Fruit fly (Drosophila melanogaster) S2 (cell line): ENCODE results near the gene Arl4.

Experiments
- CG8478 ChIP-seq: fragments of >200 bp; optimal IDR thresholded peaks from 2 replicates; lab custom pipeline; 2018
- CTCF ChIP-seq, 2 experiments: fragments of >200 bp; optimal IDR thresholded peaks; 2 replicates each; lab custom pipeline; 2018

Arl4 gene

dm6 chr4:179062-179919, at the start of gene Arl4:
Arl4 (minus strand) TSS chr4:179389.
- TF ChIP-seq CG8478 (lab: Kevin White, UChicago) (no peak), CTCF (optimal IDR thresholded peaks at IDR 0.05; lab: Kevin White, UChicago) (peak in 1 of 2 experiments; percentile 4)

- no peak for TF ChIP-seq CG8478 (lab: Kevin White, UChicago)
- TF ChIP-seq CTCF (optimal IDR thresholded peaks at IDR 0.05; lab: Kevin White, UChicago): no peak
Observed at dm6 chr4:227648-228047, 48.5 kb upstream of the Arl4 start, which contains the start of the genes CG31999 and yellow-h. CG31999 (minus strand) TSS chr4:227748. yellow-h (plus strand) TSS chr4:227922.

dm6 chr4:226751-227150, 47.6 kb upstream of the Arl4 start:
- TF ChIP-seq CTCF (optimal IDR thresholded peaks at IDR 0.05; lab: Kevin White, UChicago) (no peak), CG8478 (lab: Kevin White, UChicago) (no peak)

- no peak for TF ChIP-seq CTCF (optimal IDR thresholded peaks at IDR 0.05; lab: Kevin White, UChicago)
- TF ChIP-seq CG8478 (lab: Kevin White, UChicago): no peak
Observed at dm6 chr4:225824-226223, 46.6 kb upstream of the Arl4 start.

dm6 chr4:210011-210649, 30.9 kb upstream of the Arl4 start, which contains the start of gene Crk:
Crk (plus strand) TSS chr4:210224.
- TF ChIP-seq CG8478 (lab: Kevin White, UChicago) (no peak), CTCF (optimal IDR thresholded peaks at IDR 0.05; lab: Kevin White, UChicago) (no peak)

- TF ChIP-seq CG8478 (lab: Kevin White, UChicago) (no peak), CTCF (optimal IDR thresholded peaks at IDR 0.05; lab: Kevin White, UChicago) (peak; percentile 28 to 33)
Observed at dm6 chr4:205671-206252, 26.6 kb upstream of the Arl4 start, which contains the start of gene CG31998. CG31998 (minus strand) TSS chr4:205945.

- no peak for TF ChIP-seq CTCF (optimal IDR thresholded peaks at IDR 0.05; lab: Kevin White, UChicago)
- no peak for TF ChIP-seq CG8478 (lab: Kevin White, UChicago)
Observed at dm6 chr4:193386-194334, 14.5 kb upstream of the Arl4 start, which contains the start of gene Abcd1. Abcd1 (minus strand) TSS chr4:193829.

- TF ChIP-seq CTCF (optimal IDR thresholded peaks at IDR 0.05; lab: Kevin White, UChicago) (no peak), CG8478 (lab: Kevin White, UChicago) (no peak)
Observed at dm6 chr4:192540-192939, 13.4 kb upstream of the Arl4 start.

dm6 chr4:183681-184080, 4.5 kb upstream of the Arl4 start:
- TF ChIP-seq CG8478 (lab: Kevin White, UChicago): no peak
- no peak for TF ChIP-seq CTCF (optimal IDR thresholded peaks at IDR 0.05; lab: Kevin White, UChicago)

dm6 chr4:181639-182038, 2.5 kb upstream of the Arl4 start:
- TF ChIP-seq CG8478 (lab: Kevin White, UChicago) (no peak), CTCF (optimal IDR thresholded peaks at IDR 0.05; lab: Kevin White, UChicago) (no peak)

- TF ChIP-seq CTCF (optimal IDR thresholded peaks at IDR 0.05; lab: Kevin White, UChicago) (no peak), CG8478 (lab: Kevin White, UChicago) (no peak)
Observed at dm6 chr4:180780-181179, 1.6 kb upstream of the Arl4 start.

- no peak for TF ChIP-seq CTCF (optimal IDR thresholded peaks at IDR 0.05; lab: Kevin White, UChicago)
- TF ChIP-seq CG8478 (lab: Kevin White, UChicago): no peak
Observed at dm6 chr4:179920-180261, 702 bp upstream of the Arl4 start.

dm6 chr4:175245-175644, 3.9 kb downstream of the Arl4 start, which contains the start of gene CG33978:
CG33978 (minus strand) TSS chr4:175639.
- TF ChIP-seq CTCF (optimal IDR thresholded peaks at IDR 0.05; lab: Kevin White, UChicago) (no peak), CG8478 (lab: Kevin White, UChicago) (no peak)

- TF ChIP-seq CG8478 (lab: Kevin White, UChicago) (no peak), CTCF (optimal IDR thresholded peaks at IDR 0.05; lab: Kevin White, UChicago) (no peak)
Observed at dm6 chr4:174526-174925, 4.7 kb downstream of the Arl4 start.
